Fruit fly (Drosophila melanogaster): ENCODE data around the gene svp.

Gene svp

dm6 chr3R:12236804-12237203 lies 21.7 kb upstream of the svp start, which contains the start of gene Cyp313a2:
TSS of gene Cyp313a2 (minus strand) at chr3R:12236904.
- TF ChIP-seq ttk (optimal IDR thresholded peaks at IDR 0.05) (no peak), h (optimal IDR thresholded peaks at IDR 0.05) (no peak), Myc (optimal IDR thresholded peaks at IDR 0.05) (no peak), Sin3A (optimal IDR thresholded peaks at IDR 0.05) (no peak), psq (optimal IDR thresholded peaks at IDR 0.05) (no peak), insv (optimal IDR thresholded peaks at IDR 0.05) (no peak)

dm6 chr3R:12239166-12239565 lies 19.4 kb upstream of the svp start, which contains the start of gene Cyp313a3:
TSS of gene Cyp313a3 (minus strand) at chr3R:12239266.
- TF ChIP-seq Myc (optimal IDR thresholded peaks at IDR 0.05), result no peak
- no peak for TF ChIP-seq Sin3A (optimal IDR thresholded peaks at IDR 0.05)
- no peak for TF ChIP-seq h (optimal IDR thresholded peaks at IDR 0.05)
- no peak for TF ChIP-seq ttk (optimal IDR thresholded peaks at IDR 0.05)
- no peak for TF ChIP-seq psq (optimal IDR thresholded peaks at IDR 0.05)
- no peak for TF ChIP-seq insv (optimal IDR thresholded peaks at IDR 0.05)

dm6 chr3R:12244468-12245060 lies 14.0 kb upstream of the svp start:
- TF ChIP-seq insv (optimal IDR thresholded peaks at IDR 0.05) (no peak), h (optimal IDR thresholded peaks at IDR 0.05) (no peak), Myc (optimal IDR thresholded peaks at IDR 0.05) (no peak), psq (optimal IDR thresholded peaks at IDR 0.05) (no peak), ttk (optimal IDR thresholded peaks at IDR 0.05) (no peak), Sin3A (optimal IDR thresholded peaks at IDR 0.05) (no peak)

- TF ChIP-seq ttk (optimal IDR thresholded peaks at IDR 0.05) (no peak), Sin3A (optimal IDR thresholded peaks at IDR 0.05) (no peak), insv (optimal IDR thresholded peaks at IDR 0.05) (no peak), Myc (optimal IDR thresholded peaks at IDR 0.05) (no peak), psq (optimal IDR thresholded peaks at IDR 0.05) (no peak), h (optimal IDR thresholded peaks at IDR 0.05) (no peak)
Observed at dm6 chr3R:12248243-12248642, 10.3 kb upstream of the svp start.

dm6 chr3R:12250204-12250603 lies 8.3 kb upstream of the svp start:
- TF ChIP-seq psq (optimal IDR thresholded peaks at IDR 0.05), result no peak
- TF ChIP-seq insv (optimal IDR thresholded peaks at IDR 0.05), result no peak
- TF ChIP-seq ttk (optimal IDR thresholded peaks at IDR 0.05), result no peak
- TF ChIP-seq h (optimal IDR thresholded peaks at IDR 0.05), result no peak
- TF ChIP-seq Sin3A (optimal IDR thresholded peaks at IDR 0.05), result no peak
- no peak for TF ChIP-seq Myc (optimal IDR thresholded peaks at IDR 0.05)

- TF ChIP-seq ttk (optimal IDR thresholded peaks at IDR 0.05), result no peak
Observed at dm6 chr3R:12251534-12251933, 7.0 kb upstream of the svp start.

dm6 chr3R:12252457-12253065 lies 6.0 kb upstream of the svp start:
- TF ChIP-seq Myc (optimal IDR thresholded peaks at IDR 0.05) (no peak), Sin3A (optimal IDR thresholded peaks at IDR 0.05) (no peak), psq (optimal IDR thresholded peaks at IDR 0.05) (no peak), h (optimal IDR thresholded peaks at IDR 0.05) (no peak), insv (optimal IDR thresholded peaks at IDR 0.05) (no peak), ttk (optimal IDR thresholded peaks at IDR 0.05) (no peak)

dm6 chr3R:12253887-12254286 lies 4.7 kb upstream of the svp start, which contains the start of gene CG3942:
TSS of gene CG3942 (plus strand) at chr3R:12254187.
- TF ChIP-seq insv (optimal IDR thresholded peaks at IDR 0.05), result no peak
- TF ChIP-seq Myc (optimal IDR thresholded peaks at IDR 0.05), result no peak
- TF ChIP-seq ttk (optimal IDR thresholded peaks at IDR 0.05), result no peak
- no peak for TF ChIP-seq Sin3A (optimal IDR thresholded peaks at IDR 0.05)
- no peak for TF ChIP-seq psq (optimal IDR thresholded peaks at IDR 0.05)
- no peak for TF ChIP-seq h (optimal IDR thresholded peaks at IDR 0.05)

- TF ChIP-seq insv (optimal IDR thresholded peaks at IDR 0.05), result no peak
Observed at dm6 chr3R:12259013-12259412, 476 bp downstream of the svp start.

dm6 chr3R:12259819-12260218 lies 1.3 kb downstream of the svp start:
- TF ChIP-seq Sin3A (optimal IDR thresholded peaks at IDR 0.05), result no peak

dm6 chr3R:12260669-12261068 lies 2.1 kb downstream of the svp start, which contains the start of gene CG44038:
TSS of gene CG44038 (plus strand) at chr3R:12260969.
- TF ChIP-seq ttk (optimal IDR thresholded peaks at IDR 0.05), result no peak

- TF ChIP-seq h (optimal IDR thresholded peaks at IDR 0.05) (no peak), Myc (optimal IDR thresholded peaks at IDR 0.05) (no peak), Sin3A (optimal IDR thresholded peaks at IDR 0.05) (no peak), psq (optimal IDR thresholded peaks at IDR 0.05) (no peak), insv (optimal IDR thresholded peaks at IDR 0.05) (no peak), ttk (optimal IDR thresholded peaks at IDR 0.05) (no peak)
Observed at dm6 chr3R:12269889-12270403, 11.4 kb downstream of the svp start.

- TF ChIP-seq insv (optimal IDR thresholded peaks at IDR 0.05) (no peak), Myc (optimal IDR thresholded peaks at IDR 0.05) (no peak), psq (optimal IDR thresholded peaks at IDR 0.05) (no peak), Sin3A (optimal IDR thresholded peaks at IDR 0.05) (no peak), h (optimal IDR thresholded peaks at IDR 0.05) (no peak), ttk (optimal IDR thresholded peaks at IDR 0.05) (no peak)
Observed at dm6 chr3R:12270590-12270989, 12.1 kb downstream of the svp start, which contains the start of gene CG17738. TSS of gene CG17738 (plus strand) at chr3R:12270890.

Measured in Kc167 (cell line).